Worm (Caenorhabditis elegans) whole organism, L1 larva: ENCODE measurements around the gene crb-3.

Source experiments
- fos-1 ChIP-seq: fragments of 150-350 bp; optimal IDR thresholded peaks from 2 replicates; lab custom pipeline; 2014; ENCODE audit warnings: missing biosample characterization, missing genetic modification characterization
- lin-39 ChIP-seq: fragments of 150-350 bp; optimal IDR thresholded peaks from 2 replicates; lab custom pipeline; 2014; ENCODE audit warnings: missing biosample characterization, missing genetic modification reagents, missing genetic modification characterization
- mdl-1 ChIP-seq, 2 experiments: fragments of 150-350 bp; optimal IDR thresholded peaks; 2 replicates each; lab custom pipeline; 2014 to 2017; ENCODE audit warnings: missing biosample characterization in 2 of 2, missing genetic modification characterization in 2 of 2, inconsistent platforms in 1 of 2
- nhr-19 ChIP-seq: fragments of 200-800 bp; sonication (Bioruptor generic); conservative IDR thresholded peaks from 2 replicates; pipeline ENCODE4 v1.3.6; 2022; ENCODE audit warnings: missing genetic modification characterization, missing compliant biosample characterization
- rnt-1 ChIP-seq: sonication (generic microtip); optimal IDR thresholded peaks from 2 replicates; lab custom pipeline; 2016; ENCODE audit warnings: mild to moderate bottlenecking, missing genetic modification characterization, moderate library complexity, missing compliant biosample characterization
- unc-130 ChIP-seq: fragments of 150-350 bp; optimal IDR thresholded peaks from 2 replicates; lab custom pipeline; 2017; ENCODE audit warnings: missing biosample characterization, missing genetic modification characterization, inconsistent platforms

- TF ChIP-seq fos-1 (tag; lab: Kevin White, UChicago) (no peak), rnt-1 (no peak), nhr-19 (GFP tag; lab: Robert Waterston, UW) (no peak), mdl-1 (tag; optimal IDR thresholded peaks at IDR 0.05; lab: Kevin White, UChicago) (no peak), unc-130 (tag; lab: Kevin White, UChicago) (no peak), lin-39 (tag; lab: Kevin White, UChicago) (no peak)
Measured at ce11 chrX:9237708-9238107, 34.1 kb downstream of the crb-3 start.
